Fruit fly (Drosophila melanogaster): ENCODE measurements around the gene CG13300.

- TF ChIP-seq usp (GFP tag; optimal IDR thresholded peaks at IDR 0.05) (no peak), psq (optimal IDR thresholded peaks at IDR 0.05) (no peak), pan (optimal IDR thresholded peaks at IDR 0.05) (no peak), EcR (GFP tag; optimal IDR thresholded peaks at IDR 0.05) (no peak)
These were observed 9.9 kb downstream of the CG13300 start for dm6 chr3L:6342253-6342652.

All from whole organism.